1 fruit fly cellular context compared by ENCODE assay signal in the genomic region with DNA sequence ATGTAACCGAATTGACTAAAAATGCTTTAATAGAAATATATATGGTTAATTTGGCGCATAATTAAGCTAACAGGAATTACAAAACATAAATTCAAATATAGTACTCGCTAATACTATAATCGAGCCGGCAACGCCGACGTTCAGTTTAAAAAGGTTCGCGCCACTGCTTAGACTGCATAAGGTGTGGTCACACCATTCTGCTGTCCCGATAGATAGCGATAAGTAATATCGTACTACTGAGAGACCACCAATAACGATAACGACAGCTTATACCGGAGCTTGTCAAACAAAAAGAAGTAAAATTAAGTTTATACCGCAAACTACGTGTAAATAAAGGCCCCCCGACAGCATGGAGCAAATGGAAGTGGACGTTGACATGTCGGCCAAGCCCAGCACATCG.
TF ChIP-seq lines count a peak whose summit lies in the region.

A gene (plus strand): TSS at position 228 of the 400 bp plus-strand sequence.

TF ChIP-seq in whole organism, embryonic, 481 proteins besides CTCF, POLR2A, EP300 and RAD21 (continued from another document):
- TF ChIP-seq Doc3 (GFP tag; IDR thresholded peaks at IDR 0.05; lab: Robert Waterston, UW; ENCODE audit: partially characterized antibody) = peak; percentile 60; the same call in 2 of the 3 replicates
- peak; percentile 71 for TF ChIP-seq CG1603 (tag; optimal IDR thresholded peaks at IDR 0.05; lab: Kevin White, UChicago)
- peak; percentile 93 for TF ChIP-seq CG9797 (GFP tag; optimal IDR thresholded peaks at IDR 0.05; lab: Kevin White, UChicago)
- TF ChIP-seq CG6791 (GFP tag; IDR thresholded peaks at IDR 0.05; lab: Robert Waterston, UW; ENCODE audit: partially characterized antibody) = peak; percentile 90
- peak in 1 of 2 experiments; percentile 22 for TF ChIP-seq dpn (GFP tag; optimal IDR thresholded peaks at IDR 0.05; lab: Kevin White, UChicago)
- no peak for TF ChIP-seq CG1233 (GFP tag; optimal IDR thresholded peaks at IDR 0.05; lab: Kevin White, UChicago)
- peak; percentile 44 for TF ChIP-seq sens (GFP tag; lab: Kevin White, UChicago)
- TF ChIP-seq MESR4 (GFP tag; optimal IDR thresholded peaks at IDR 0.05; lab: Kevin White, UChicago) = peak; percentile 56
- TF ChIP-seq Scr (GFP tag; IDR thresholded peaks at IDR 0.05; lab: Robert Waterston, UW; ENCODE audit: partially characterized antibody) = peak; percentile 82
- TF ChIP-seq CG14860 (GFP tag; IDR thresholded peaks at IDR 0.05; lab: Robert Waterston, UW; ENCODE audit: partially characterized antibody) = peak; percentile 78
- peak; percentile 35 for TF ChIP-seq bcd (GFP tag; optimal IDR thresholded peaks at IDR 0.05; lab: Kevin White, UChicago)
- TF ChIP-seq nmo (GFP tag; optimal IDR thresholded peaks at IDR 0.05; lab: Kevin White, UChicago) = peak; percentile 27
- TF ChIP-seq tgo (GFP tag; IDR thresholded peaks at IDR 0.05; lab: Robert Waterston, UW) = no peak
- peak; percentile 74 for TF ChIP-seq CG15514 (GFP tag; optimal IDR thresholded peaks at IDR 0.05; lab: Kevin White, UChicago)
- peak; percentile 13 for TF ChIP-seq CG10979 (tag; optimal IDR thresholded peaks at IDR 0.05; lab: Kevin White, UChicago)
